Worm (Caenorhabditis elegans) whole organism, L4 larva: ENCODE results near the gene ZK177.2.

ENCODE experiments used
- D1046.2 ChIP-seq: fragments of 200-800 bp; sonication (Bioruptor generic); IDR thresholded peaks from 2 replicates; pipeline ENCODE4 v1.3.6; 2022; ENCODE audit warnings: missing genetic modification characterization, missing compliant biosample characterization
- F10B5.3 ChIP-seq: sonication (generic microtip); optimal IDR thresholded peaks from 2 replicates; lab custom pipeline; 2016; ENCODE audit warnings: mild to moderate bottlenecking, missing genetic modification characterization, missing compliant biosample characterization
- F44E2.7 ChIP-seq: fragments of 200-800 bp; sonication (Bioruptor generic); IDR thresholded peaks from 2 replicates; pipeline ENCODE4 v2.1.2; 2022; ENCODE audit warnings: missing genetic modification characterization, missing compliant biosample characterization
- R02D3.7 ChIP-seq: fragments of 150-350 bp; sonication (generic microtip); optimal IDR thresholded peaks from 3 replicates; lab custom pipeline; 2014; ENCODE audit warnings: missing biosample characterization, missing genetic modification characterization
- T20F7.1 ChIP-seq: fragments of 200-800 bp; sonication (Bioruptor generic); optimal IDR thresholded peaks from 2 replicates; lab custom pipeline; 2018; ENCODE audit warnings: mild to moderate bottlenecking, missing genetic modification characterization, missing compliant biosample characterization
- T26A8.4 ChIP-seq: fragments of 200-800 bp; sonication (Bioruptor generic); IDR thresholded peaks from 2 replicates; pipeline ENCODE4 v1.3.6; 2022; ENCODE audit warnings: missing genetic modification characterization, missing compliant biosample characterization
- Y5F2A.4 ChIP-seq: fragments of 200-800 bp; sonication (Bioruptor generic); optimal IDR thresholded peaks from 2 replicates; lab custom pipeline; 2018; ENCODE audit warnings: mild to moderate bottlenecking, missing genetic modification characterization, missing compliant biosample characterization
- Y75B8A.6 ChIP-seq: fragments of 200-800 bp; sonication (Bioruptor generic); IDR thresholded peaks from 2 replicates; pipeline ENCODE4 v1.3.6; 2022; ENCODE audit warnings: missing genetic modification reagents, missing genetic modification characterization, missing compliant biosample characterization
- ZK337.2 ChIP-seq: fragments of 200-800 bp; sonication (Bioruptor generic); IDR thresholded peaks from 2 replicates; pipeline ENCODE4 v1.3.6; 2022; ENCODE audit warnings: missing genetic modification reagents, missing genetic modification characterization, missing compliant biosample characterization
- aly-2 ChIP-seq: sonication (generic microtip); optimal IDR thresholded peaks from 2 replicates; lab custom pipeline; 2018; ENCODE audit warnings: missing biosample characterization, missing genetic modification characterization
- ama-1 ChIP-seq: fragments of 150-350 bp; optimal IDR thresholded peaks from 2 replicates; lab custom pipeline; 2014; ENCODE audit warnings: inconsistent platforms, mixed read lengths
- ceh-20 ChIP-seq: fragments of 200-800 bp; sonication (Bioruptor generic); IDR thresholded peaks from 2 replicates; pipeline ENCODE4 v1.3.6; 2022; ENCODE audit warnings: missing genetic modification reagents, missing genetic modification characterization, missing compliant biosample characterization
- ces-1 ChIP-seq: fragments of 150-350 bp; sonication (generic microtip); optimal IDR thresholded peaks from 4 replicates; lab custom pipeline; 2014; ENCODE audit warnings: missing biosample characterization, missing genetic modification reagents, missing genetic modification characterization
- ctbp-1 ChIP-seq: fragments of 200-800 bp; sonication (Bioruptor generic); IDR thresholded peaks from 2 replicates; pipeline ENCODE4 v1.3.6; 2022; ENCODE audit warnings: missing genetic modification reagents, missing genetic modification characterization, missing compliant biosample characterization
- daf-16 ChIP-seq, 3 experiments: sonication (generic microtip); optimal IDR thresholded peaks; 2 replicates each; lab custom pipeline; 2016 to 2017; ENCODE audit warnings: missing genetic modification characterization in 3 of 3, missing genetic modification reagents in 3 of 3, mild to moderate bottlenecking in 2 of 3, missing compliant biosample characterization in 2 of 3, missing biosample characterization in 1 of 3, moderate library complexity in 1 of 3
- daf-19 ChIP-seq: fragments of 200-800 bp; sonication (Bioruptor generic); conservative IDR thresholded peaks from 2 replicates; pipeline ENCODE4 v1.3.6; 2022; ENCODE audit warnings: missing genetic modification characterization, missing compliant biosample characterization
- dmd-8 ChIP-seq: fragments of 200-800 bp; sonication (Bioruptor generic); IDR thresholded peaks from 2 replicates; pipeline ENCODE4 v1.3.6; 2022; ENCODE audit warnings: missing genetic modification characterization, missing compliant biosample characterization
- dmd-9 ChIP-seq: fragments of 200-800 bp; sonication (Bioruptor generic); IDR thresholded peaks from 2 replicates; pipeline ENCODE4 v1.3.6; 2022; ENCODE audit warnings: missing genetic modification reagents, missing genetic modification characterization, missing compliant biosample characterization
- dpl-1 ChIP-seq: fragments of 150-350 bp; optimal IDR thresholded peaks from 2 replicates; lab custom pipeline; 2014; ENCODE audit warnings: missing biosample characterization, missing genetic modification reagents, missing genetic modification characterization
- egl-27 ChIP-seq: sonication (generic microtip); optimal IDR thresholded peaks from 3 replicates; lab custom pipeline; 2017; ENCODE audit warnings: missing biosample characterization, missing genetic modification reagents, missing genetic modification characterization
- hlh-11 ChIP-seq: fragments of 200-800 bp; sonication (Bioruptor generic); optimal IDR thresholded peaks from 2 replicates; lab custom pipeline; 2018; ENCODE audit warnings: mild to moderate bottlenecking, missing genetic modification characterization, missing compliant biosample characterization
- hlh-30 ChIP-seq: sonication (generic microtip); optimal IDR thresholded peaks from 2 replicates; lab custom pipeline; 2017; ENCODE audit warnings: antibody characterized with exemption, mild to moderate bottlenecking, missing genetic modification characterization, missing compliant biosample characterization; ENCODE audit not compliant: insufficient read depth
- hmg-1.1 ChIP-seq: fragments of 200-800 bp; sonication (Bioruptor generic); IDR thresholded peaks from 2 replicates; pipeline ENCODE4 v1.3.6; 2022; ENCODE audit warnings: missing genetic modification reagents, missing genetic modification characterization, missing compliant biosample characterization
- lin-15B ChIP-seq: fragments of 150-350 bp; sonication (generic microtip); optimal IDR thresholded peaks from 3 replicates; lab custom pipeline; 2014; ENCODE audit warnings: missing biosample characterization, missing genetic modification characterization
- lin-38 ChIP-seq: fragments of 200-800 bp; sonication (Bioruptor generic); IDR thresholded peaks from 2 replicates; pipeline ENCODE4 v1.3.6; 2022; ENCODE audit warnings: missing genetic modification reagents, missing genetic modification characterization, missing compliant biosample characterization
- lir-3 ChIP-seq: sonication (generic microtip); optimal IDR thresholded peaks from 2 replicates; lab custom pipeline; 2016; ENCODE audit warnings: mild to moderate bottlenecking, missing genetic modification characterization, missing compliant biosample characterization
- mdl-1 ChIP-seq, 2 experiments: fragments of 150-350 bp in 1 of 2; sonication (generic microtip) in 1 of 2; optimal IDR thresholded peaks; 2 replicates each; lab custom pipeline; 2014 to 2017; ENCODE audit warnings: missing biosample characterization in 2 of 2, missing genetic modification characterization in 2 of 2
- mep-1 ChIP-seq: fragments of 150-350 bp; sonication (generic microtip); optimal IDR thresholded peaks from 3 replicates; lab custom pipeline; 2014; ENCODE audit warnings: missing biosample characterization, missing genetic modification characterization
- mxl-2 ChIP-seq: fragments of 200-800 bp; sonication (Bioruptor generic); conservative IDR thresholded peaks from 2 replicates; pipeline ENCODE4 v1.3.6; 2022; ENCODE audit warnings: missing genetic modification reagents, missing genetic modification characterization, missing compliant biosample characterization
- nhr-10 ChIP-seq: fragments of 150-350 bp; optimal IDR thresholded peaks from 2 replicates; lab custom pipeline; 2014; ENCODE audit warnings: missing biosample characterization, missing genetic modification characterization
- nhr-11 ChIP-seq: fragments of 150-350 bp; optimal IDR thresholded peaks from 2 replicates; lab custom pipeline; 2014; ENCODE audit warnings: missing biosample characterization, missing genetic modification characterization
- nhr-237 ChIP-seq: sonication (generic microtip); optimal IDR thresholded peaks from 2 replicates; lab custom pipeline; 2017; ENCODE audit warnings: missing biosample characterization, missing genetic modification characterization
- nhr-28 ChIP-seq: fragments of 150-350 bp; optimal IDR thresholded peaks from 2 replicates; lab custom pipeline; 2014; ENCODE audit warnings: missing biosample characterization, missing genetic modification characterization
- nhr-48 ChIP-seq: sonication (generic microtip); optimal IDR thresholded peaks from 2 replicates; lab custom pipeline; 2016; ENCODE audit warnings: mild to moderate bottlenecking, missing genetic modification characterization, missing compliant biosample characterization
- nhr-6 ChIP-seq: fragments of 150-350 bp; optimal IDR thresholded peaks from 2 replicates; lab custom pipeline; 2014; ENCODE audit warnings: missing biosample characterization, missing genetic modification characterization
- nhr-76 ChIP-seq: fragments of 150-350 bp; optimal IDR thresholded peaks from 2 replicates; lab custom pipeline; 2014; ENCODE audit warnings: missing biosample characterization, missing genetic modification characterization
- pha-4 ChIP-seq, 2 experiments: fragments of 150-350 bp in 1 of 2; fragments of 200-800 bp in 1 of 2; sonication (Bioruptor generic) in 1 of 2; IDR thresholded peaks in 1 of 2; optimal IDR thresholded peaks in 1 of 2; 2 replicates each; pipeline versions ENCODE4 v1.3.6 to Lab custom; 2014 to 2022; ENCODE audit warnings: missing genetic modification characterization in 2 of 2, missing genetic modification reagents in 2 of 2, missing biosample characterization in 1 of 2, missing compliant biosample characterization in 1 of 2
- pqm-1 ChIP-seq: sonication (generic microtip); optimal IDR thresholded peaks from 2 replicates; lab custom pipeline; 2017; ENCODE audit warnings: missing biosample characterization, missing genetic modification characterization
- saeg-2 ChIP-seq: fragments of 200-800 bp; sonication (Bioruptor generic); IDR thresholded peaks from 2 replicates; pipeline ENCODE4 v1.3.6; 2022; ENCODE audit warnings: missing genetic modification reagents, missing genetic modification characterization, missing compliant biosample characterization
- sdz-12 ChIP-seq: fragments of 200-800 bp; sonication (Bioruptor generic); optimal IDR thresholded peaks from 2 replicates; lab custom pipeline; 2018; ENCODE audit warnings: mild to moderate bottlenecking, missing genetic modification characterization, missing compliant biosample characterization
- snpc-1.2 ChIP-seq: fragments of 200-800 bp; sonication (Bioruptor generic); IDR thresholded peaks from 2 replicates; pipeline ENCODE4 v1.3.6; 2022; ENCODE audit warnings: missing genetic modification reagents, missing genetic modification characterization, missing compliant biosample characterization
- spr-1 ChIP-seq: sonication (generic microtip); optimal IDR thresholded peaks from 2 replicates; lab custom pipeline; 2016; ENCODE audit warnings: mild to moderate bottlenecking, missing genetic modification characterization, missing compliant biosample characterization
- unc-130 ChIP-seq: sonication (generic microtip); optimal IDR thresholded peaks from 2 replicates; lab custom pipeline; 2016; ENCODE audit warnings: missing genetic modification reagents, missing genetic modification characterization, missing compliant biosample characterization
- unc-62 ChIP-seq, 3 experiments: fragments of 150-350 bp in 1 of 3; sonication (generic microtip); optimal IDR thresholded peaks in 2 of 3; peaks in 1 of 3; 1 replicate in 1 of 3; 2 replicates in 2 of 3; lab custom pipeline; 2014 to 2017; ENCODE audit warnings: missing biosample characterization in 3 of 3, missing genetic modification characterization in 3 of 3, missing genetic modification reagents in 3 of 3, missing genotype in 1 of 3
- vab-7 ChIP-seq: fragments of 200-800 bp; sonication (Bioruptor generic); IDR thresholded peaks from 2 replicates; pipeline ENCODE4 v1.3.6; 2022; ENCODE audit warnings: missing genetic modification reagents, missing genetic modification characterization, missing compliant biosample characterization
- zfp-3 ChIP-seq: fragments of 200-800 bp; sonication (Bioruptor generic); conservative IDR thresholded peaks from 2 replicates; pipeline ENCODE4 v1.3.6; 2022; ENCODE audit warnings: missing genetic modification reagents, missing genetic modification characterization, missing compliant biosample characterization
- zip-2 ChIP-seq: fragments of 150-350 bp; optimal IDR thresholded peaks from 2 replicates; lab custom pipeline; 2014; ENCODE audit warnings: missing biosample characterization, missing genetic modification characterization
- ztf-11 ChIP-seq: fragments of 150-350 bp; optimal IDR thresholded peaks from 2 replicates; lab custom pipeline; 2014; ENCODE audit warnings: missing biosample characterization, missing genetic modification characterization

Gene ZK177.2

DNA sequence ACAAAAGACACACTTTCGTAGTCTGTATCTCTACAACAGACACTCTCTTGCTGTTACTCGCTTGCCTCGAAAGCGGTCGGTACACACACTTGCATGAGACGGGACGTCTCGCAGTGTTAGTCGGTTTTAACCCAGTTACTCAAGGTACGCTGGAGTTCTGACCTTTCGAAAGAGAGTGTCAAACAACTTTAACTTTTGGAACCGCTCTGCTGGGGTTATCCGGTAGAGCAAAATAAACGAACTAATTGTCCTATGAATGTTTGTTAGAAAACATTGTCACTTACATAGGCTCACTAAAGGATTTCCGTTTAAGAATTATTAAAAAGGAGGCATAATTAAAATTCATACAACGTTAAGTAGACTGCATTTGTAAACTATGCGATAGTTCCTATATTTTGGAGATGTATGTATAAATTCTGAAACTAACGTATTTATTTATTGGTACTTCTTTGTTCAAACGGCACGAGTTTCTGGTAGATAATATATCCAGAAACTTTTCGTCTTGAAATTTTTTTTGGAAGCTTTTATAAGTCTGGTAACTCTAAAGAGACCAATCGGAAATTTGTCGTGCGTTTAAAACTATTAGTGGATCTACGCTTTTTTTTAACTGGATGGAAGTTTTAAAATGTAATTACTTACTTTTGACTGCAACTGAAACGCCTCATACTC lies 24.6 kb downstream of the ZK177.2 start (continued):
- TF ChIP-seq daf-19 (GFP tag; lab: Robert Waterston, UW), result peak; percentile 95
- TF ChIP-seq Y5F2A.4 (GFP tag; lab: Kevin White, UChicago), result peak; percentile 86
- TF ChIP-seq Y75B8A.6 (GFP tag; lab: Robert Waterston, UW), result peak; percentile 76; the same call in 1 of the 2 replicates
- TF ChIP-seq F10B5.3, result peak; percentile 93
- TF ChIP-seq hmg-1.1 (GFP tag; lab: Robert Waterston, UW), result peak; percentile 99
- peak; percentile 85; the same call in 1 of the 2 replicates for TF ChIP-seq mxl-2 (GFP tag; lab: Robert Waterston, UW)
- peak; percentile 34 for TF ChIP-seq unc-130
- peak; percentile 44 for TF ChIP-seq R02D3.7
- TF ChIP-seq nhr-237 (tag; lab: Kevin White, UChicago), result peak; percentile 65
- peak; percentile 98 for TF ChIP-seq nhr-11 (tag; lab: Kevin White, UChicago)
- peak; percentile 90 for TF ChIP-seq lin-38 (GFP tag; lab: Robert Waterston, UW)
- TF ChIP-seq saeg-2 (GFP tag; lab: Robert Waterston, UW), result peak; percentile 95
- peak in 1 of 2 experiments; percentile 100 for TF ChIP-seq unc-62 (GFP tag; optimal IDR thresholded peaks at IDR 0.05 in 1 of 2; lab: Kevin White, UChicago)
- peak; percentile 94 for TF ChIP-seq unc-62 (tag; optimal IDR thresholded peaks at IDR 0.05; lab: Kevin White, UChicago)
- peak; percentile 94 for TF ChIP-seq vab-7 (GFP tag; lab: Robert Waterston, UW)
- TF ChIP-seq ama-1, result peak; percentile 100
- TF ChIP-seq F44E2.7 (GFP tag; lab: Robert Waterston, UW), result 0 out of 2 replicates have a peak, but pooled peaks have one; percentile 69
- TF ChIP-seq nhr-6 (tag; lab: Kevin White, UChicago), result peak; percentile 93
- peak; percentile 87 for TF ChIP-seq aly-2 (tag; lab: Kevin White, UChicago)
- TF ChIP-seq hlh-30 (tag; lab: Kevin White, UChicago), result peak; percentile 94
- TF ChIP-seq pha-4 (GFP tag; IDR thresholded peaks at IDR 0.05; lab: Robert Waterston, UW), result peak; percentile 96
- peak; percentile 88 for TF ChIP-seq pha-4 (tag; optimal IDR thresholded peaks at IDR 0.05; lab: Kevin White, UChicago)
- peak; percentile 61; the same call in 1 of the 2 replicates for TF ChIP-seq dmd-8 (GFP tag; lab: Robert Waterston, UW)
- peak; percentile 99 for TF ChIP-seq T26A8.4 (GFP tag; lab: Robert Waterston, UW)
- peak; percentile 98 for TF ChIP-seq dmd-9 (GFP tag; lab: Robert Waterston, UW)
- peak; percentile 97 for TF ChIP-seq hlh-11 (tag; lab: Kevin White, UChicago)
- TF ChIP-seq spr-1, result peak; percentile 97
- TF ChIP-seq ztf-11 (tag; lab: Kevin White, UChicago), result peak; percentile 42
- peak; percentile 93 for TF ChIP-seq ces-1 (GFP tag; lab: Kevin White, UChicago)
- TF ChIP-seq ctbp-1 (GFP tag; lab: Robert Waterston, UW), result peak; percentile 99
- TF ChIP-seq nhr-76 (tag; lab: Kevin White, UChicago), result peak; percentile 46
- peak; percentile 94 for TF ChIP-seq sdz-12 (GFP tag; lab: Kevin White, UChicago)
- peak; percentile 79 for TF ChIP-seq snpc-1.2 (GFP tag; lab: Robert Waterston, UW)
- peak; percentile 65 for TF ChIP-seq lin-15B (tag; lab: Kevin White, UChicago)
- peak; percentile 83 to 90 for TF ChIP-seq daf-16 (GFP tag; optimal IDR thresholded peaks at IDR 0.05; lab: Kevin White, UChicago)
- peak; percentile 94 for TF ChIP-seq daf-16 (tag; optimal IDR thresholded peaks at IDR 0.05; lab: Kevin White, UChicago)
- TF ChIP-seq lir-3, result peak; percentile 87
- TF ChIP-seq T20F7.1, result peak; percentile 92
- peak; percentile 96 for TF ChIP-seq nhr-10 (tag; lab: Kevin White, UChicago)
- TF ChIP-seq nhr-48, result peak; percentile 95
- peak; percentile 85 for TF ChIP-seq dpl-1 (GFP tag; lab: Kevin White, UChicago)
- peak; percentile 99 for TF ChIP-seq mep-1 (tag; lab: Kevin White, UChicago)
- TF ChIP-seq mdl-1 (tag; optimal IDR thresholded peaks at IDR 0.05; lab: Kevin White, UChicago), result peak; percentile 84 to 93
- TF ChIP-seq pqm-1 (tag; lab: Kevin White, UChicago), result peak; percentile 67
- TF ChIP-seq ZK337.2, result peak; percentile 88
- peak; percentile 94 for TF ChIP-seq zfp-3 (GFP tag; lab: Robert Waterston, UW)
- TF ChIP-seq egl-27 (tag; lab: Kevin White, UChicago), result no peak
- peak; percentile 97 for TF ChIP-seq ceh-20
- peak; percentile 93 for TF ChIP-seq D1046.2
- TF ChIP-seq zip-2 (tag; lab: Kevin White, UChicago), result peak; percentile 92
- TF ChIP-seq nhr-28 (tag; lab: Kevin White, UChicago), result peak; percentile 95
